Worm (Caenorhabditis elegans) whole organism, L4 larva: ENCODE results near the gene ugtp-1.

Experiments
- D1046.2 ChIP-seq: fragments of 200-800 bp; sonication (Bioruptor generic); IDR thresholded peaks from 2 replicates; pipeline ENCODE4 v1.3.6; 2022; ENCODE audit warnings: missing genetic modification characterization, missing compliant biosample characterization
- F26F4.8 ChIP-seq: fragments of 200-800 bp; sonication (Bioruptor generic); conservative IDR thresholded peaks from 2 replicates; pipeline ENCODE4 v1.3.6; 2022; ENCODE audit warnings: missing genetic modification characterization, missing compliant biosample characterization
- F44E2.7 ChIP-seq: fragments of 200-800 bp; sonication (Bioruptor generic); IDR thresholded peaks from 2 replicates; pipeline ENCODE4 v2.1.2; 2022; ENCODE audit warnings: missing genetic modification characterization, missing compliant biosample characterization
- F49E8.2 ChIP-seq: sonication (generic microtip); optimal IDR thresholded peaks from 2 replicates; lab custom pipeline; 2016; ENCODE audit warnings: missing compliant biosample characterization, mild to moderate bottlenecking, missing genetic modification characterization, borderline replicate concordance
- T20F7.1 ChIP-seq: fragments of 200-800 bp; sonication (Bioruptor generic); optimal IDR thresholded peaks from 2 replicates; lab custom pipeline; 2018; ENCODE audit warnings: mild to moderate bottlenecking, missing genetic modification characterization, missing compliant biosample characterization
- T26A8.4 ChIP-seq: fragments of 200-800 bp; sonication (Bioruptor generic); IDR thresholded peaks from 2 replicates; pipeline ENCODE4 v1.3.6; 2022; ENCODE audit warnings: missing genetic modification characterization, missing compliant biosample characterization
- Y5F2A.4 ChIP-seq: fragments of 200-800 bp; sonication (Bioruptor generic); optimal IDR thresholded peaks from 2 replicates; lab custom pipeline; 2018; ENCODE audit warnings: mild to moderate bottlenecking, missing genetic modification characterization, missing compliant biosample characterization
- aha-1 ChIP-seq: fragments of 150-350 bp; peaks from one replicate; lab custom pipeline; 2014; ENCODE audit warnings: missing biosample characterization, missing genetic modification characterization
- ama-1 ChIP-seq: fragments of 150-350 bp; optimal IDR thresholded peaks from 2 replicates; lab custom pipeline; 2014; ENCODE audit warnings: inconsistent platforms, mixed read lengths
- ceh-82 ChIP-seq: sonication (generic microtip); optimal IDR thresholded peaks from 2 replicates; lab custom pipeline; 2017; ENCODE audit warnings: missing biosample characterization, missing genetic modification characterization
- ces-1 ChIP-seq: fragments of 150-350 bp; sonication (generic microtip); optimal IDR thresholded peaks from 4 replicates; lab custom pipeline; 2014; ENCODE audit warnings: missing biosample characterization, missing genetic modification reagents, missing genetic modification characterization
- daf-16 ChIP-seq, 3 experiments: sonication (generic microtip); optimal IDR thresholded peaks; 2 replicates each; lab custom pipeline; 2016 to 2017; ENCODE audit warnings: missing genetic modification characterization in 3 of 3, missing genetic modification reagents in 3 of 3, mild to moderate bottlenecking in 2 of 3, missing compliant biosample characterization in 2 of 3, missing biosample characterization in 1 of 3, moderate library complexity in 1 of 3
- daf-19 ChIP-seq: fragments of 200-800 bp; sonication (Bioruptor generic); conservative IDR thresholded peaks from 2 replicates; pipeline ENCODE4 v1.3.6; 2022; ENCODE audit warnings: missing genetic modification characterization, missing compliant biosample characterization
- dmd-6 ChIP-seq: fragments of 200-800 bp; sonication (Bioruptor generic); IDR thresholded peaks from 2 replicates; pipeline ENCODE4 v1.3.6; 2022; ENCODE audit warnings: missing genetic modification reagents, missing genetic modification characterization, missing compliant biosample characterization
- dmd-8 ChIP-seq: fragments of 200-800 bp; sonication (Bioruptor generic); IDR thresholded peaks from 2 replicates; pipeline ENCODE4 v1.3.6; 2022; ENCODE audit warnings: missing genetic modification characterization, missing compliant biosample characterization
- dmd-9 ChIP-seq: fragments of 200-800 bp; sonication (Bioruptor generic); IDR thresholded peaks from 2 replicates; pipeline ENCODE4 v1.3.6; 2022; ENCODE audit warnings: missing genetic modification reagents, missing genetic modification characterization, missing compliant biosample characterization
- dve-1 ChIP-seq: sonication (generic microtip); optimal IDR thresholded peaks from 2 replicates; lab custom pipeline; 2017; ENCODE audit warnings: antibody characterized with exemption, mild to moderate bottlenecking, missing genetic modification characterization, missing compliant biosample characterization; ENCODE audit not compliant: insufficient read depth
- egl-27 ChIP-seq: sonication (generic microtip); optimal IDR thresholded peaks from 3 replicates; lab custom pipeline; 2017; ENCODE audit warnings: missing biosample characterization, missing genetic modification reagents, missing genetic modification characterization
- fkh-10 ChIP-seq: fragments of 150-350 bp; optimal IDR thresholded peaks from 2 replicates; lab custom pipeline; 2014; ENCODE audit warnings: missing biosample characterization, missing genetic modification reagents, missing genetic modification characterization
- hif-1 ChIP-seq, 2 experiments: sonication (generic microtip); optimal IDR thresholded peaks; 2 replicates each; lab custom pipeline; 2016 to 2017; ENCODE audit warnings: missing compliant biosample characterization in 2 of 2, missing genetic modification characterization in 2 of 2, missing genetic modification reagents in 2 of 2, missing genotype in 2 of 2, mild to moderate bottlenecking in 1 of 2
- hlh-11 ChIP-seq: fragments of 200-800 bp; sonication (Bioruptor generic); optimal IDR thresholded peaks from 2 replicates; lab custom pipeline; 2018; ENCODE audit warnings: mild to moderate bottlenecking, missing genetic modification characterization, missing compliant biosample characterization
- hlh-30 ChIP-seq: sonication (generic microtip); optimal IDR thresholded peaks from 2 replicates; lab custom pipeline; 2017; ENCODE audit warnings: antibody characterized with exemption, mild to moderate bottlenecking, missing genetic modification characterization, missing compliant biosample characterization; ENCODE audit not compliant: insufficient read depth
- hmg-1.1 ChIP-seq: fragments of 200-800 bp; sonication (Bioruptor generic); IDR thresholded peaks from 2 replicates; pipeline ENCODE4 v1.3.6; 2022; ENCODE audit warnings: missing genetic modification reagents, missing genetic modification characterization, missing compliant biosample characterization
- lin-1 ChIP-seq: fragments of 200-800 bp; sonication (Bioruptor generic); IDR thresholded peaks from 2 replicates; pipeline ENCODE4 v1.3.6; 2022; ENCODE audit warnings: missing genetic modification reagents, missing genetic modification characterization, missing compliant biosample characterization
- lin-29 ChIP-seq: fragments of 200-800 bp; sonication (Bioruptor generic); IDR thresholded peaks from 2 replicates; pipeline ENCODE4 v1.3.6; 2022; ENCODE audit warnings: missing genetic modification reagents, missing genetic modification characterization, missing compliant biosample characterization
- lin-38 ChIP-seq: fragments of 200-800 bp; sonication (Bioruptor generic); IDR thresholded peaks from 2 replicates; pipeline ENCODE4 v1.3.6; 2022; ENCODE audit warnings: missing genetic modification reagents, missing genetic modification characterization, missing compliant biosample characterization
- lsy-2 ChIP-seq, 2 experiments: fragments of 150-350 bp in 1 of 2; sonication (generic microtip) in 1 of 2; optimal IDR thresholded peaks; 2 replicates each; lab custom pipeline; 2014 to 2017; ENCODE audit warnings: missing biosample characterization in 2 of 2, missing genetic modification characterization in 2 of 2
- madf-5 ChIP-seq, 2 experiments: fragments of 200-800 bp; sonication (Bioruptor generic); IDR thresholded peaks; 2 replicates each; pipeline ENCODE4 v1.3.6; 2022; ENCODE audit warnings: missing compliant biosample characterization in 2 of 2, missing genetic modification characterization in 2 of 2
- mdl-1 ChIP-seq, 2 experiments: fragments of 150-350 bp in 1 of 2; sonication (generic microtip) in 1 of 2; optimal IDR thresholded peaks; 2 replicates each; lab custom pipeline; 2014 to 2017; ENCODE audit warnings: missing biosample characterization in 2 of 2, missing genetic modification characterization in 2 of 2
- mep-1 ChIP-seq: fragments of 150-350 bp; sonication (generic microtip); optimal IDR thresholded peaks from 3 replicates; lab custom pipeline; 2014; ENCODE audit warnings: missing biosample characterization, missing genetic modification characterization
- mxl-3 ChIP-seq: fragments of 200-800 bp; sonication (Bioruptor generic); optimal IDR thresholded peaks from 2 replicates; lab custom pipeline; 2018; ENCODE audit warnings: mild to moderate bottlenecking, missing genetic modification characterization, missing compliant biosample characterization
- nhr-25 ChIP-seq: sonication (generic microtip); optimal IDR thresholded peaks from 2 replicates; lab custom pipeline; 2017; ENCODE audit warnings: missing genetic modification characterization, mild to moderate bottlenecking, missing compliant biosample characterization, antibody characterized with exemption, moderate library complexity, borderline replicate concordance; ENCODE audit not compliant: insufficient read depth
- nhr-28 ChIP-seq: fragments of 150-350 bp; optimal IDR thresholded peaks from 2 replicates; lab custom pipeline; 2014; ENCODE audit warnings: missing biosample characterization, missing genetic modification characterization
- nhr-42 ChIP-seq: fragments of 200-800 bp; sonication (Bioruptor generic); IDR thresholded peaks from 2 replicates; pipeline ENCODE4 v1.3.6; 2022; ENCODE audit warnings: missing genetic modification characterization, missing compliant biosample characterization
- nhr-48 ChIP-seq: sonication (generic microtip); optimal IDR thresholded peaks from 2 replicates; lab custom pipeline; 2016; ENCODE audit warnings: mild to moderate bottlenecking, missing genetic modification characterization, missing compliant biosample characterization
- nhr-6 ChIP-seq: fragments of 150-350 bp; optimal IDR thresholded peaks from 2 replicates; lab custom pipeline; 2014; ENCODE audit warnings: missing biosample characterization, missing genetic modification characterization
- nhr-77 ChIP-seq: fragments of 150-350 bp; optimal IDR thresholded peaks from 2 replicates; lab custom pipeline; 2014; ENCODE audit warnings: missing biosample characterization, missing genetic modification characterization
- pha-4 ChIP-seq, 2 experiments: fragments of 150-350 bp in 1 of 2; fragments of 200-800 bp in 1 of 2; sonication (Bioruptor generic) in 1 of 2; IDR thresholded peaks in 1 of 2; optimal IDR thresholded peaks in 1 of 2; 2 replicates each; pipeline versions ENCODE4 v1.3.6 to Lab custom; 2014 to 2022; ENCODE audit warnings: missing genetic modification characterization in 2 of 2, missing genetic modification reagents in 2 of 2, missing biosample characterization in 1 of 2, missing compliant biosample characterization in 1 of 2
- php-3 ChIP-seq: fragments of 200-800 bp; sonication (Bioruptor generic); IDR thresholded peaks from 2 replicates; pipeline ENCODE4 v1.3.6; 2022; ENCODE audit warnings: missing genetic modification reagents, missing genetic modification characterization, missing compliant biosample characterization
- pqm-1 ChIP-seq: sonication (generic microtip); optimal IDR thresholded peaks from 2 replicates; lab custom pipeline; 2017; ENCODE audit warnings: missing biosample characterization, missing genetic modification characterization
- rbr-2 ChIP-seq: sonication (generic microtip); optimal IDR thresholded peaks from 2 replicates; lab custom pipeline; 2016; ENCODE audit warnings: missing genotype, missing genetic modification characterization, missing compliant biosample characterization
- saeg-2 ChIP-seq: fragments of 200-800 bp; sonication (Bioruptor generic); IDR thresholded peaks from 2 replicates; pipeline ENCODE4 v1.3.6; 2022; ENCODE audit warnings: missing genetic modification reagents, missing genetic modification characterization, missing compliant biosample characterization
- skn-1 ChIP-seq: fragments of 150-350 bp; optimal IDR thresholded peaks from 2 replicates; lab custom pipeline; 2014; ENCODE audit warnings: missing biosample characterization, missing genetic modification characterization
- snpc-4 ChIP-seq: fragments of 150-350 bp; optimal IDR thresholded peaks from 2 replicates; lab custom pipeline; 2014; ENCODE audit warnings: missing biosample characterization, missing genetic modification characterization
- tra-1 ChIP-seq: fragments of 200-800 bp; sonication (Bioruptor generic); IDR thresholded peaks from 2 replicates; pipeline ENCODE4 v1.3.6; 2022; ENCODE audit warnings: missing genetic modification reagents, missing genetic modification characterization, missing compliant biosample characterization
- zip-2 ChIP-seq: fragments of 150-350 bp; optimal IDR thresholded peaks from 2 replicates; lab custom pipeline; 2014; ENCODE audit warnings: missing biosample characterization, missing genetic modification characterization

ugtp-1 gene

ce11 chrIII:8785426-8785825, 34.9 kb upstream of the ugtp-1 start (continued):
- TF ChIP-seq lin-29 (GFP tag; lab: Robert Waterston, UW) (no peak), nhr-42 (GFP tag; lab: Robert Waterston, UW) (no peak), daf-19 (GFP tag; lab: Robert Waterston, UW) (no peak), hif-1 (tag; optimal IDR thresholded peaks at IDR 0.05; lab: Kevin White, UChicago) (peak in 1 of 2 experiments; percentile 48), F26F4.8 (no peak), snpc-4 (no peak), dmd-8 (GFP tag; lab: Robert Waterston, UW) (no peak), madf-5 (GFP tag; IDR thresholded peaks at IDR 0.05; lab: Robert Waterston, UW) (no peak), T26A8.4 (GFP tag; lab: Robert Waterston, UW) (no peak), ceh-82 (tag; lab: Kevin White, UChicago) (no peak), ces-1 (no peak), hmg-1.1 (GFP tag; lab: Robert Waterston, UW) (peak; percentile 56), skn-1 (no peak), dmd-9 (GFP tag; lab: Robert Waterston, UW) (no peak), mxl-3 (GFP tag; lab: Kevin White, UChicago) (peak; percentile 47), lin-1 (GFP tag; lab: Robert Waterston, UW) (no peak), saeg-2 (GFP tag; lab: Robert Waterston, UW) (peak; percentile 75), Y5F2A.4 (GFP tag; lab: Kevin White, UChicago) (no peak), F44E2.7 (peak; percentile 64; the same call in 1 of the 2 replicates), aha-1 (tag; lab: Kevin White, UChicago) (peak; percentile 96), zip-2 (tag; lab: Kevin White, UChicago) (no peak), dve-1 (tag; lab: Kevin White, UChicago) (peak; percentile 63), ama-1 (lab: Kevin White, UChicago) (no peak), egl-27 (tag; lab: Kevin White, UChicago) (no peak)

- TF ChIP-seq snpc-4 = no peak
Measured at ce11 chrIII:8784500-8784899, 34.0 kb upstream of the ugtp-1 start.

- no peak for TF ChIP-seq fkh-10 (GFP tag; lab: Kevin White, UChicago)
- no peak for TF ChIP-seq nhr-6 (tag; lab: Kevin White, UChicago)
- TF ChIP-seq nhr-28 (tag; lab: Kevin White, UChicago) = peak; percentile 78
- peak; percentile 7 for TF ChIP-seq nhr-25 (tag; lab: Kevin White, UChicago)
- peak; percentile 3 for TF ChIP-seq mxl-3 (GFP tag; lab: Kevin White, UChicago)
- TF ChIP-seq hlh-30 = peak; percentile 91
- peak; percentile 96 for TF ChIP-seq dmd-6 (GFP tag; lab: Robert Waterston, UW)
- TF ChIP-seq pha-4 (GFP tag; IDR thresholded peaks at IDR 0.05; lab: Robert Waterston, UW) = no peak
- no peak for TF ChIP-seq pha-4 (tag; optimal IDR thresholded peaks at IDR 0.05; lab: Kevin White, UChicago)
- TF ChIP-seq lsy-2 (tag; optimal IDR thresholded peaks at IDR 0.05; lab: Kevin White, UChicago) = peak in 1 of 2 experiments; percentile 47
- TF ChIP-seq F49E8.2 (tag; lab: Kevin White, UChicago) = no peak
- no peak for TF ChIP-seq D1046.2 (GFP tag; lab: Robert Waterston, UW)
- TF ChIP-seq nhr-77 (tag; lab: Kevin White, UChicago) = peak; percentile 70
- TF ChIP-seq lin-38 (GFP tag; lab: Robert Waterston, UW) = no peak
- TF ChIP-seq php-3 (GFP tag; lab: Robert Waterston, UW) = peak; percentile 87
- TF ChIP-seq rbr-2 (tag; lab: Kevin White, UChicago) = no peak
- 0 out of 2 replicates have a peak, but pooled peaks have one; percentile 52 for TF ChIP-seq tra-1 (GFP tag; lab: Robert Waterston, UW)
- peak; percentile 57 for TF ChIP-seq T20F7.1
- peak; percentile 58 for TF ChIP-seq nhr-48 (tag; lab: Kevin White, UChicago)
- peak; percentile 92 for TF ChIP-seq dve-1 (tag; lab: Kevin White, UChicago)
- TF ChIP-seq mep-1 (tag; lab: Kevin White, UChicago) = peak; percentile 46
- TF ChIP-seq mdl-1 (tag; optimal IDR thresholded peaks at IDR 0.05; lab: Kevin White, UChicago) = peak in 1 of 2 experiments; percentile 77
- no peak for TF ChIP-seq lin-29 (GFP tag; lab: Robert Waterston, UW)
- TF ChIP-seq pqm-1 = peak; percentile 50
- peak; percentile 88 for TF ChIP-seq hlh-11
- TF ChIP-seq daf-16 (GFP tag; optimal IDR thresholded peaks at IDR 0.05; lab: Kevin White, UChicago) = no peak
- peak; percentile 83 for TF ChIP-seq daf-16 (tag; optimal IDR thresholded peaks at IDR 0.05; lab: Kevin White, UChicago)
- peak in 1 of 2 experiments; percentile 38 for TF ChIP-seq hif-1 (tag; optimal IDR thresholded peaks at IDR 0.05; lab: Kevin White, UChicago)
Measured at ce11 chrIII:8782744-8783143, 32.2 kb upstream of the ugtp-1 start.
